Worm (Caenorhabditis elegans) whole organism, L4/young adult: ENCODE measurements around the gene F44E2.3.

Source experiments
- W03F9.2 ChIP-seq: fragments of 150-350 bp; optimal IDR thresholded peaks from 2 replicates; lab custom pipeline; 2014; ENCODE audit warnings: missing biosample characterization, missing genetic modification characterization
- him-1 ChIP-seq: sonication (generic microtip); optimal IDR thresholded peaks from 2 replicates; lab custom pipeline; 2016; ENCODE audit warnings: missing genotype, missing genetic modification reagents, missing genetic modification characterization, missing compliant biosample characterization

ce11 chrIII:8782080-8782479, 47.0 kb downstream of the F44E2.3 start:
- TF ChIP-seq him-1 (tag; lab: Kevin White, UChicago) (no peak), W03F9.2 (tag; lab: Kevin White, UChicago) (no peak)
